Worm (Caenorhabditis elegans): ENCODE measurements around the gene Y48E1B.3.

The Y48E1B.3 gene

DNA sequence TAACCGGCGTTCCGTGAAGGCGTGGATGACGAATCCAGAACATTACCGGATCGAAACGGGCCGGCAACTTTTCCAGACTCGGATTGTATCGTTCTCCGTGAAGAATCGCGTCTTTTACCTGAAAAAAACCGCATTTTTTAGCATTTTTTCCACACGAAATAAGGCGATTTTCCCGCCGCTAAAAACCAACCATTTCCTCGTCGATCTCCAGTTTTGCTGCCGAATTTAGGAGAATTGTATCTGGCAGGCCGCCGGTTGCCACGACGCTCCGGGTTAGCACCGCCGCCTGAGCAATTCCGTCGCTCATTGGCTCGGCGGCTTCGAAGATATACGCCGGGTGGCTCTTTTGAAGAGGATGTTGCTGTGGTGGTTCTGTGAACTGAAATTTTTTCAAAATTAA is 6.6 kb upstream of the Y48E1B.3 start:
- no peak for TF ChIP-seq dsc-1 (tag; optimal IDR thresholded peaks at IDR 0.05)
- TF ChIP-seq efl-1 (optimal IDR thresholded peaks at IDR 0.05) = no peak
- TF ChIP-seq efl-1 (GFP tag; optimal IDR thresholded peaks at IDR 0.05 in 1 of 2) = peak in 1 of 2 experiments; percentile 64

DNA sequence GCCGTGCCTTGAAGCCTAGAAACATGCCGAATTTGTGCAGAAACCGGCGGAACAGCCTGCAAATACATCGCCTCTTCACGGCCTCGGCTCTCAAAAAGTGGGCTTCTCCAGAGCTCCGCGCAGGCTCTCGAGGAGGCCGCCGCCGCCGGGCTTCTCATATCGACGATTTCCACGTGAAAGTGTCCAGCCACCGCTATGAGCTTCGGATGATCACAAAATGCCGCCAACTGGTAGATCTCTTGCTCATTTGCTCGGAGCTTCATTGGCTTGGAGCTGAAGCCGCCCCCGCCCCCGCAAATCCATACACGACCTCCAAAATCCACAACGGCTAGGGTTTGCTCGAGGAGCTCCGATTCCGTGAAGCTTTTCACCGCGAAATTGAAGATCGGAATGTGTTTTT is 7.2 kb downstream of the Y48E1B.3 start:
- TF ChIP-seq unc-86 (tag; optimal IDR thresholded peaks at IDR 0.05) (no peak), C16A3.4 (tag; optimal IDR thresholded peaks at IDR 0.05) (no peak), nhr-19 (GFP tag; conservative IDR thresholded peaks at IDR 0.05) (no peak), F16B12.6 (tag; optimal IDR thresholded peaks at IDR 0.05) (no peak), pag-3 (tag; optimal IDR thresholded peaks at IDR 0.05; ENCODE audit: borderline replicate concordance, insufficient read depth) (no peak), ceh-90 (tag; optimal IDR thresholded peaks at IDR 0.05) (no peak), lsy-2 (tag; optimal IDR thresholded peaks at IDR 0.05) (no peak), ceh-63 (GFP tag; optimal IDR thresholded peaks at IDR 0.05) (no peak), lir-3 (tag; optimal IDR thresholded peaks at IDR 0.05; ENCODE audit: poor library complexity) (no peak), irx-1 (tag; optimal IDR thresholded peaks at IDR 0.05) (no peak), Y116A8C.19 (tag; optimal IDR thresholded peaks at IDR 0.05; ENCODE audit: borderline replicate concordance) (no peak), pqm-1 (tag; optimal IDR thresholded peaks at IDR 0.05) (no peak), nhr-77 (tag; optimal IDR thresholded peaks at IDR 0.05) (no peak), mab-9 (GFP tag; IDR thresholded peaks at IDR 0.05) (no peak), ets-5 (GFP tag; IDR thresholded peaks at IDR 0.05) (no peak), hlh-4 (tag; optimal IDR thresholded peaks at IDR 0.05) (no peak), fkh-8 (tag; optimal IDR thresholded peaks at IDR 0.05) (no peak), ama-1 (optimal IDR thresholded peaks at IDR 0.05) (no peak)

ce11 chrII:13547545-13547944 is 20.2 kb downstream of the Y48E1B.3 start, which contains the start of gene ddl-2:
Gene ddl-2 (minus strand): TSS chrII:13547645.
- TF ChIP-seq nhr-90 (tag; optimal IDR thresholded peaks at IDR 0.05; ENCODE audit: poor library complexity) (no peak), ztf-4 (tag; optimal IDR thresholded peaks at IDR 0.05) (no peak), lin-39 (tag; optimal IDR thresholded peaks at IDR 0.05) (no peak), isw-1 (GFP tag; IDR thresholded peaks at IDR 0.05) (no peak), swsn-7 (tag; optimal IDR thresholded peaks at IDR 0.05) (no peak), mdl-1 (tag; optimal IDR thresholded peaks at IDR 0.05) (no peak), sox-4 (tag; optimal IDR thresholded peaks at IDR 0.05) (no peak), grh-1 (GFP tag; IDR thresholded peaks at IDR 0.05) (no peak), tlp-1 (tag; optimal IDR thresholded peaks at IDR 0.05) (no peak), egl-13 (tag; optimal IDR thresholded peaks at IDR 0.05) (no peak)

ce11 chrII:13542991-13543390 is 24.8 kb downstream of the Y48E1B.3 start:
- TF ChIP-seq ceh-8 (GFP tag; optimal IDR thresholded peaks at IDR 0.05) = peak; percentile 21
- TF ChIP-seq ztf-4 (tag; optimal IDR thresholded peaks at IDR 0.05) = no peak

DNA sequence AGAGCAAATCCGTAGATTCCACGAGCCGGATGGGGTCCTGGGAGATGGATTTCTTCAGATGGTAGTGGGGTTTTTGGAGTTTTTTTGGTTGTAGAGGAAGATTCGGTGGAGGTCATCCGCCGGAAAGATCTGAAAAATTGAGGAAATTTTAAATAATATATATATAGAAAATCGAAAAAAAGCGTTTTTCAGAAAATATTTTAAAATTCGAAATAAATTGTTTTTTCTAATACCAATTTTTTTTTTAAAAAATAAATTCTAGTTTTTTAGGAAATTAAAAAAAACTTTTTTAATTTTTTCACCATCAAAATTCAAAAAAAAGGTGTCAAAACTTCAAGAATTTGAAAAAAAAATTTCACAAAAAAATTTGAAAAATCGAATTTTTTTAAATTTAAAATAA is 26.8 kb downstream of the Y48E1B.3 start, which contains the start of the genes noa-1 and Y48E1B.17:
Gene noa-1, minus strand, starts transcription at position 101 of the 400 bp plus-strand sequence.
Gene Y48E1B.17, minus strand, starts transcription at position 129 of the 400 bp plus-strand sequence.
- TF ChIP-seq nhr-28 (tag; optimal IDR thresholded peaks at IDR 0.05) (no peak), ceh-90 (tag; optimal IDR thresholded peaks at IDR 0.05) (no peak), nhr-76 (tag; optimal IDR thresholded peaks at IDR 0.05) (no peak), mdl-1 (tag; optimal IDR thresholded peaks at IDR 0.05) (no peak), aha-1 (tag; optimal IDR thresholded peaks at IDR 0.05) (no peak), efl-3 (GFP tag; optimal IDR thresholded peaks at IDR 0.05) (no peak), efl-1 (optimal IDR thresholded peaks at IDR 0.05) (no peak), efl-1 (GFP tag; optimal IDR thresholded peaks at IDR 0.05 in 1 of 2) (peak in 1 of 2 experiments; percentile 53)

Measured in whole organism, L1 larva.